Worm (Caenorhabditis elegans) whole organism, young adult: ENCODE results near the gene otub-4.

Experiments used
- F33H1.4 ChIP-seq: fragments of 200-800 bp; sonication (Bioruptor generic); IDR thresholded peaks from 2 replicates; pipeline ENCODE4 v1.3.6; 2022; ENCODE audit warnings: missing genetic modification reagents, missing genetic modification characterization, missing compliant biosample characterization
- F37B4.10 ChIP-seq: fragments of 200-800 bp; sonication (Bioruptor generic); IDR thresholded peaks from 2 replicates; pipeline ENCODE4 v1.3.6; 2022; ENCODE audit warnings: missing genetic modification characterization, missing compliant biosample characterization
- madf-8 ChIP-seq: fragments of 200-800 bp; sonication (Bioruptor generic); conservative IDR thresholded peaks from 2 replicates; pipeline ENCODE4 v1.3.6; 2022; ENCODE audit warnings: missing genetic modification reagents, missing genetic modification characterization, missing compliant biosample characterization
- nfya-1 ChIP-seq: sonication (generic microtip); optimal IDR thresholded peaks from 2 replicates; lab custom pipeline; 2017; ENCODE audit warnings: antibody characterized with exemption, missing compliant biosample characterization, missing genetic modification characterization, borderline replicate concordance; ENCODE audit not compliant: insufficient read depth
- nhr-27 ChIP-seq: fragments of 200-800 bp; sonication (Bioruptor generic); optimal IDR thresholded peaks from 2 replicates; lab custom pipeline; 2018; ENCODE audit warnings: mild to moderate bottlenecking, missing genetic modification characterization, moderate library complexity, missing compliant biosample characterization
- pha-4 ChIP-seq: fragments of 150-350 bp; sonication (generic microtip); optimal IDR thresholded peaks from 2 replicates; lab custom pipeline; 2014; ENCODE audit warnings: missing biosample characterization, missing genetic modification reagents, missing genetic modification characterization
- rcor-1 ChIP-seq: fragments of 200-800 bp; sonication (Bioruptor generic); IDR thresholded peaks from 2 replicates; pipeline ENCODE4 v1.3.6; 2022; ENCODE audit warnings: missing genetic modification reagents, missing genetic modification characterization, missing compliant biosample characterization
- snpc-3.4 ChIP-seq: sonication (generic microtip); optimal IDR thresholded peaks from 2 replicates; lab custom pipeline; 2017; ENCODE audit warnings: missing genetic modification characterization, mild to moderate bottlenecking, missing compliant biosample characterization, antibody characterized with exemption, moderate library complexity, missing genotype, missing genetic modification reagents
- snpc-4 ChIP-seq, 5 experiments: fragments of 150-350 bp in 1 of 5; sonication (generic microtip) in 4 of 5; optimal IDR thresholded peaks; 2 replicates each; lab custom pipeline; 2014 to 2018; ENCODE audit warnings: missing genetic modification characterization in 5 of 5, missing biosample characterization in 3 of 5, antibody characterized with exemption in 2 of 5, mild to moderate bottlenecking in 2 of 5, missing compliant biosample characterization in 2 of 5, missing genotype in 2 of 5, moderate library complexity in 2 of 5, missing genetic modification reagents in 1 of 5
- tbx-9 ChIP-seq: sonication (generic microtip); optimal IDR thresholded peaks from 2 replicates; lab custom pipeline; 2016; ENCODE audit warnings: borderline replicate concordance, missing genetic modification characterization, inconsistent platforms, missing compliant biosample characterization
- unc-62 ChIP-seq: fragments of 150-350 bp; optimal IDR thresholded peaks from 2 replicates; lab custom pipeline; 2014; ENCODE audit warnings: missing biosample characterization, missing genetic modification reagents, missing genetic modification characterization
- zfh-2 ChIP-seq: fragments of 200-800 bp; sonication (Bioruptor generic); conservative IDR thresholded peaks from 2 replicates; pipeline ENCODE4 v1.3.6; 2022; ENCODE audit warnings: missing genetic modification reagents, missing genetic modification characterization, missing compliant biosample characterization

ce11 chrIV:3338676-3339075 is 39.3 kb downstream of the otub-4 start, which contains the start of gene hrpa-1:
- TF ChIP-seq tbx-9 (tag; lab: Kevin White, UChicago) (no peak), madf-8 (GFP tag; lab: Robert Waterston, UW) (no peak), pha-4 (tag; lab: Kevin White, UChicago) (no peak), nhr-27 (tag; lab: Kevin White, UChicago) (no peak), F37B4.10 (no peak), snpc-3.4 (tag; lab: Kevin White, UChicago) (peak; percentile 35), snpc-4 (GFP tag; optimal IDR thresholded peaks at IDR 0.05; lab: Kevin White, UChicago) (peak; percentile 16), snpc-4 (tag; optimal IDR thresholded peaks at IDR 0.05; lab: Kevin White, UChicago) (peak in 3 of 4 experiments; percentile 3 to 51 (median 11)), zfh-2 (GFP tag; lab: Robert Waterston, UW) (no peak), F33H1.4 (GFP tag; lab: Robert Waterston, UW) (peak; percentile 97), rcor-1 (GFP tag; lab: Robert Waterston, UW) (peak; percentile 57), nfya-1 (tag; lab: Kevin White, UChicago) (no peak), unc-62 (GFP tag; lab: Kevin White, UChicago) (no peak)
